Worm (Caenorhabditis elegans) whole organism, L3 larva: ENCODE data around the gene srx-60.

Experiments used
- ZK546.5 ChIP-seq: sonication (generic microtip); optimal IDR thresholded peaks from 2 replicates; lab custom pipeline; 2017; ENCODE audit warnings: missing biosample characterization, missing genetic modification characterization
- lin-39 ChIP-seq: fragments of 150-350 bp; optimal IDR thresholded peaks from 2 replicates; lab custom pipeline; 2018; ENCODE audit warnings: missing biosample characterization, missing genetic modification reagents, missing genetic modification characterization

DNA sequence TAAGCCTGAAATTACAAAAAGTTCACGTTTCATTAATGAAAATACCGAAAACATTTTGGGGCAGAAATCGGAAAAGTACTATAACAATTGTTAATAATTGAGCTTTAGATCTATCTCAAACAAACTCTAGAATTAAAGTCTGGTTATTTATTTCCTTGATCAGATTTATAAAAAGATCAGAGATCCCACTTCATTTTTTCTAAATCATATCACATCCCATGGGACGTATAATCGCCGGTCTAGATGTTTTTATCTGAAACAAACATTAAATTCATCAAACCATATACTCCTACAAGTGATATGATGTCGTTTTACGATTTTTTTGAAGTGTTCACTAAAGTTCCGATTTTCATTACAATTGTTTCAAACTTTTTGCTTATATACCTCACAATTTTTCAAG lies 11.0 kb downstream of the srx-60 start, which contains the start of gene str-41:
- TF ChIP-seq lin-39 (tag; lab: Kevin White, UChicago) (no peak), ZK546.5 (tag; lab: Kevin White, UChicago) (no peak)
